Fruit fly (Drosophila melanogaster): ENCODE data around the gene CG13032.
A peak's percentile ranks its signal among the peaks of the same experiment; 100 is the strongest.

CG13032 gene

dm6 chr3L:16695076-16695847 is 21.5 kb downstream of the CG13032 start:
- TF ChIP-seq Gug (GFP tag; IDR thresholded peaks at IDR 0.05) (no peak), CG4318 (GFP tag; optimal IDR thresholded peaks at IDR 0.05) (no peak), CG8119 (GFP tag; IDR thresholded peaks at IDR 0.05) (peak; percentile 39; the same call in 1 of the 3 replicates), CG11762 (GFP tag; optimal IDR thresholded peaks at IDR 0.05; ENCODE audit: insufficient read depth) (no peak), Eip75B (GFP tag; optimal IDR thresholded peaks at IDR 0.05) (no peak), eg (GFP tag; IDR thresholded peaks at IDR 0.05) (0 out of 3 replicates have a peak, but pooled peaks have one; percentile 16), CG31627 (GFP tag; optimal IDR thresholded peaks at IDR 0.05) (no peak), CG6808 (GFP tag; optimal IDR thresholded peaks at IDR 0.05) (no peak), Blimp-1 (GFP tag; optimal IDR thresholded peaks at IDR 0.05) (no peak), pdm3 (GFP tag; optimal IDR thresholded peaks at IDR 0.05) (no peak), fkh (GFP tag; optimal IDR thresholded peaks at IDR 0.05) (no peak), CG3919 (GFP tag; optimal IDR thresholded peaks at IDR 0.05) (no peak), Hr38 (GFP tag; optimal IDR thresholded peaks at IDR 0.05) (no peak), CG6276 (GFP tag; optimal IDR thresholded peaks at IDR 0.05) (peak; percentile 14), CG6163 (GFP tag; IDR thresholded peaks at IDR 0.05) (no peak)

- no peak for TF ChIP-seq CG6808 (GFP tag; optimal IDR thresholded peaks at IDR 0.05)
- TF ChIP-seq pdm3 (GFP tag; optimal IDR thresholded peaks at IDR 0.05) = peak; percentile 5
- TF ChIP-seq eg (GFP tag; IDR thresholded peaks at IDR 0.05) = peak; percentile 71
- no peak for TF ChIP-seq CG16779 (tag; optimal IDR thresholded peaks at IDR 0.05)
- no peak for TF ChIP-seq CG11294 (GFP tag; IDR thresholded peaks at IDR 0.05)
- TF ChIP-seq CG31627 (GFP tag; optimal IDR thresholded peaks at IDR 0.05) = no peak
- peak; percentile 11 for TF ChIP-seq Hr39 (GFP tag; optimal IDR thresholded peaks at IDR 0.05)
- peak; percentile 33 for TF ChIP-seq esn (GFP tag; optimal IDR thresholded peaks at IDR 0.05)
- TF ChIP-seq CG6792 (GFP tag; optimal IDR thresholded peaks at IDR 0.05) = no peak
- TF ChIP-seq Ets21C (GFP tag; optimal IDR thresholded peaks at IDR 0.05) = no peak
- TF ChIP-seq CG4318 (GFP tag; optimal IDR thresholded peaks at IDR 0.05) = no peak
- no peak for TF ChIP-seq Gug (GFP tag; IDR thresholded peaks at IDR 0.05)
- TF ChIP-seq Eip75B (GFP tag; optimal IDR thresholded peaks at IDR 0.05) = no peak
- no peak for TF ChIP-seq ss (GFP tag; optimal IDR thresholded peaks at IDR 0.05)
- TF ChIP-seq spab (GFP tag; optimal IDR thresholded peaks at IDR 0.05) = no peak
- no peak for TF ChIP-seq Met (GFP tag; optimal IDR thresholded peaks at IDR 0.05)
- no peak for TF ChIP-seq CG11762 (GFP tag; optimal IDR thresholded peaks at IDR 0.05; ENCODE audit: insufficient read depth)
- TF ChIP-seq CG11902 (GFP tag; optimal IDR thresholded peaks at IDR 0.05) = no peak
- no peak for TF ChIP-seq lz (GFP tag; optimal IDR thresholded peaks at IDR 0.05)
- TF ChIP-seq CG10669 (GFP tag; optimal IDR thresholded peaks at IDR 0.05) = no peak
- no peak for TF ChIP-seq fd59A (GFP tag; optimal IDR thresholded peaks at IDR 0.05)
- no peak for TF ChIP-seq Lpt (GFP tag; optimal IDR thresholded peaks at IDR 0.05)
- no peak for TF ChIP-seq CG9139 (GFP tag; optimal IDR thresholded peaks at IDR 0.05)
- TF ChIP-seq CG32006 (GFP tag; optimal IDR thresholded peaks at IDR 0.05) = peak; percentile 57
- no peak for TF ChIP-seq Eip93F (GFP tag; optimal IDR thresholded peaks at IDR 0.05)
- no peak for TF ChIP-seq CG6854 (GFP tag; optimal IDR thresholded peaks at IDR 0.05)
- TF ChIP-seq CG15336 (GFP tag; IDR thresholded peaks at IDR 0.05) = peak; percentile 76
- TF ChIP-seq CG8119 (GFP tag; IDR thresholded peaks at IDR 0.05) = peak; percentile 62
- TF ChIP-seq CG1621 (tag; optimal IDR thresholded peaks at IDR 0.05) = no peak
- TF ChIP-seq Ets96B (tag; optimal IDR thresholded peaks at IDR 0.05) = no peak
- TF ChIP-seq dsx (GFP tag; optimal IDR thresholded peaks at IDR 0.05; ENCODE audit: poor library complexity, severe bottlenecking) = no peak
- peak; percentile 21 for TF ChIP-seq acj6 (GFP tag; optimal IDR thresholded peaks at IDR 0.05)
- TF ChIP-seq dac (GFP tag; optimal IDR thresholded peaks at IDR 0.05) = no peak
- no peak for TF ChIP-seq CG3032 (tag; optimal IDR thresholded peaks at IDR 0.05)
- no peak for TF ChIP-seq CG8632 (GFP tag; optimal IDR thresholded peaks at IDR 0.05)
- peak; percentile 18 for TF ChIP-seq Sox102F (GFP tag; optimal IDR thresholded peaks at IDR 0.05)
- no peak for TF ChIP-seq fkh (GFP tag; optimal IDR thresholded peaks at IDR 0.05)
- TF ChIP-seq CG6276 (GFP tag; optimal IDR thresholded peaks at IDR 0.05) = peak; percentile 11
- peak; percentile 39 for TF ChIP-seq achi (GFP tag; optimal IDR thresholded peaks at IDR 0.05)
- TF ChIP-seq Blimp-1 (GFP tag; optimal IDR thresholded peaks at IDR 0.05) = no peak
- TF ChIP-seq net (GFP tag; optimal IDR thresholded peaks at IDR 0.05) = no peak
- TF ChIP-seq OdsH (GFP tag; optimal IDR thresholded peaks at IDR 0.05) = peak; percentile 27
- TF ChIP-seq salr (GFP tag; optimal IDR thresholded peaks at IDR 0.05) = peak in 1 of 2 experiments; percentile 11
Observed at dm6 chr3L:16697069-16697468, 23.3 kb downstream of the CG13032 start.
